Worm (Caenorhabditis elegans) whole organism, late embryonic: ENCODE results near the gene hda-10.

Source experiments
- K02D7.2 ChIP-seq: sonication (generic microtip); optimal IDR thresholded peaks from 2 replicates; lab custom pipeline; 2017; ENCODE audit warnings: mild to moderate bottlenecking, missing genetic modification characterization, missing compliant biosample characterization
- K09A11.1 ChIP-seq: sonication (generic microtip); optimal IDR thresholded peaks from 2 replicates; lab custom pipeline; 2017; ENCODE audit warnings: antibody characterized with exemption, mild to moderate bottlenecking, missing genetic modification characterization, missing compliant biosample characterization; ENCODE audit not compliant: insufficient read depth
- Y22D7AL.16 ChIP-seq: sonication (generic microtip); optimal IDR thresholded peaks from 2 replicates; lab custom pipeline; 2016; ENCODE audit warnings: missing genetic modification characterization, missing compliant biosample characterization
- ahr-1 ChIP-seq: sonication (generic microtip); optimal IDR thresholded peaks from 2 replicates; lab custom pipeline; 2016; ENCODE audit warnings: missing genetic modification characterization, missing compliant biosample characterization
- ama-1 ChIP-seq: fragments of 150-350 bp; optimal IDR thresholded peaks from 2 replicates; lab custom pipeline; 2014
- ceh-14 ChIP-seq: sonication (generic microtip); optimal IDR thresholded peaks from 2 replicates; lab custom pipeline; 2016; ENCODE audit warnings: missing genotype, missing genetic modification characterization, missing compliant biosample characterization
- ceh-18 ChIP-seq: sonication (generic microtip); optimal IDR thresholded peaks from 2 replicates; lab custom pipeline; 2016; ENCODE audit warnings: missing genetic modification characterization, missing compliant biosample characterization
- ceh-19 ChIP-seq: fragments of 200-800 bp; sonication (Bioruptor generic); optimal IDR thresholded peaks from 2 replicates; lab custom pipeline; 2018; ENCODE audit warnings: mild to moderate bottlenecking, missing genetic modification characterization, missing compliant biosample characterization
- ceh-2 ChIP-seq: sonication (generic microtip); optimal IDR thresholded peaks from 2 replicates; lab custom pipeline; 2016; ENCODE audit warnings: missing genotype, missing genetic modification characterization, missing compliant biosample characterization
- ceh-24 ChIP-seq: sonication (generic microtip); optimal IDR thresholded peaks from 2 replicates; lab custom pipeline; 2016; ENCODE audit warnings: mild to moderate bottlenecking, missing genetic modification characterization, missing compliant biosample characterization
- ceh-30 ChIP-seq: fragments of 150-350 bp; optimal IDR thresholded peaks from 2 replicates; lab custom pipeline; 2014; ENCODE audit warnings: missing biosample characterization, missing genetic modification characterization
- ceh-31 ChIP-seq: sonication (generic microtip); optimal IDR thresholded peaks from 2 replicates; lab custom pipeline; 2016; ENCODE audit warnings: missing genetic modification characterization, missing compliant biosample characterization
- ceh-34 ChIP-seq: sonication (generic microtip); optimal IDR thresholded peaks from 2 replicates; lab custom pipeline; 2016; ENCODE audit warnings: mild to moderate bottlenecking, missing genetic modification characterization, missing compliant biosample characterization
- ceh-48 ChIP-seq: sonication (generic microtip); optimal IDR thresholded peaks from 2 replicates; lab custom pipeline; 2016; ENCODE audit warnings: missing genetic modification characterization, inconsistent platforms, missing compliant biosample characterization
- ceh-6 ChIP-seq: fragments of 200-800 bp; sonication (Bioruptor generic); optimal IDR thresholded peaks from 2 replicates; lab custom pipeline; 2018; ENCODE audit warnings: mild to moderate bottlenecking, missing genetic modification characterization, missing compliant biosample characterization
- che-1 ChIP-seq: sonication (generic microtip); optimal IDR thresholded peaks from 2 replicates; lab custom pipeline; 2016; ENCODE audit warnings: mild to moderate bottlenecking, missing genetic modification characterization, missing compliant biosample characterization
- dmd-4 ChIP-seq: sonication (generic microtip); optimal IDR thresholded peaks from 2 replicates; lab custom pipeline; 2016; ENCODE audit warnings: borderline replicate concordance, missing genetic modification characterization, missing compliant biosample characterization
- dve-1 ChIP-seq: sonication (generic microtip); optimal IDR thresholded peaks from 2 replicates; lab custom pipeline; 2017; ENCODE audit warnings: antibody characterized with exemption, mild to moderate bottlenecking, missing genetic modification characterization, missing compliant biosample characterization
- elt-2 ChIP-seq: sonication (generic microtip); optimal IDR thresholded peaks from 2 replicates; lab custom pipeline; 2016; ENCODE audit warnings: missing genetic modification reagents, missing genetic modification characterization, missing compliant biosample characterization
- ets-4 ChIP-seq: sonication (generic microtip); optimal IDR thresholded peaks from 2 replicates; lab custom pipeline; 2016; ENCODE audit warnings: missing genetic modification characterization, missing compliant biosample characterization
- eyg-1 ChIP-seq: sonication (generic microtip); optimal IDR thresholded peaks from 2 replicates; lab custom pipeline; 2016; ENCODE audit warnings: missing genotype, missing genetic modification characterization, missing compliant biosample characterization
- fax-1 ChIP-seq: sonication (generic microtip); optimal IDR thresholded peaks from 2 replicates; lab custom pipeline; 2016; ENCODE audit warnings: missing genotype, missing genetic modification characterization, missing compliant biosample characterization
- fkh-10 ChIP-seq: fragments of 150-350 bp; optimal IDR thresholded peaks from 2 replicates; lab custom pipeline; 2014; ENCODE audit warnings: missing biosample characterization, missing genetic modification reagents, missing genetic modification characterization
- fkh-6 ChIP-seq: sonication (generic microtip); optimal IDR thresholded peaks from 2 replicates; lab custom pipeline; 2016; ENCODE audit warnings: missing genetic modification characterization, missing compliant biosample characterization
- gmeb-2 ChIP-seq: sonication (generic microtip); optimal IDR thresholded peaks from 2 replicates; lab custom pipeline; 2016; ENCODE audit warnings: missing genetic modification characterization, inconsistent platforms, missing compliant biosample characterization
- hlh-13 ChIP-seq: fragments of 200-800 bp; sonication (Bioruptor generic); optimal IDR thresholded peaks from 2 replicates; lab custom pipeline; 2018; ENCODE audit warnings: mild to moderate bottlenecking, missing genetic modification characterization, missing compliant biosample characterization
- hlh-15 ChIP-seq: sonication (generic microtip); optimal IDR thresholded peaks from 2 replicates; lab custom pipeline; 2016; ENCODE audit warnings: missing genetic modification characterization, missing compliant biosample characterization
- hlh-30 ChIP-seq: sonication (generic microtip); optimal IDR thresholded peaks from 2 replicates; lab custom pipeline; 2017; ENCODE audit warnings: antibody characterized with exemption, missing genetic modification characterization, missing compliant biosample characterization; ENCODE audit not compliant: insufficient read depth
- hlh-6 ChIP-seq: sonication (generic microtip); optimal IDR thresholded peaks from 2 replicates; lab custom pipeline; 2016; ENCODE audit warnings: missing genotype, missing genetic modification characterization, missing compliant biosample characterization
- hlh-8 ChIP-seq: sonication (generic microtip); optimal IDR thresholded peaks from 2 replicates; lab custom pipeline; 2016; ENCODE audit warnings: missing genotype, missing genetic modification characterization, missing compliant biosample characterization
- lim-6 ChIP-seq: sonication (generic microtip); optimal IDR thresholded peaks from 2 replicates; lab custom pipeline; 2016; ENCODE audit warnings: missing genetic modification characterization, missing compliant biosample characterization
- nfya-1 ChIP-seq: sonication (generic microtip); optimal IDR thresholded peaks from 2 replicates; lab custom pipeline; 2017; ENCODE audit warnings: missing genetic modification characterization, mild to moderate bottlenecking, missing compliant biosample characterization, antibody characterized with exemption, moderate library complexity
- nhr-11 ChIP-seq: fragments of 150-350 bp; optimal IDR thresholded peaks from 2 replicates; lab custom pipeline; 2014; ENCODE audit warnings: missing biosample characterization, missing genetic modification characterization
- nhr-232 ChIP-seq: sonication (generic microtip); optimal IDR thresholded peaks from 2 replicates; lab custom pipeline; 2016; ENCODE audit warnings: missing genetic modification characterization, missing compliant biosample characterization
- npax-4 ChIP-seq: sonication (generic microtip); optimal IDR thresholded peaks from 2 replicates; lab custom pipeline; 2016; ENCODE audit warnings: missing genetic modification characterization, missing compliant biosample characterization
- pag-3 ChIP-seq: sonication (generic microtip); optimal IDR thresholded peaks from 2 replicates; lab custom pipeline; 2016; ENCODE audit warnings: missing compliant biosample characterization, missing genetic modification characterization, borderline replicate concordance
- pax-1 ChIP-seq: fragments of 150-350 bp; optimal IDR thresholded peaks from 2 replicates; lab custom pipeline; 2014; ENCODE audit warnings: missing biosample characterization, missing genetic modification characterization
- pha-2 ChIP-seq: sonication (generic microtip); optimal IDR thresholded peaks from 2 replicates; lab custom pipeline; 2017; ENCODE audit warnings: mild to moderate bottlenecking, missing genetic modification characterization, missing compliant biosample characterization
- pha-4 ChIP-seq: fragments of 150-350 bp; optimal IDR thresholded peaks from 2 replicates; lab custom pipeline; 2018; ENCODE audit warnings: missing biosample characterization, missing genetic modification reagents, missing genetic modification characterization
- pqm-1 ChIP-seq: sonication (generic microtip); optimal IDR thresholded peaks from 2 replicates; lab custom pipeline; 2016; ENCODE audit warnings: missing genetic modification characterization, missing compliant biosample characterization
- pros-1 ChIP-seq: fragments of 150-350 bp; optimal IDR thresholded peaks from 2 replicates; lab custom pipeline; 2014; ENCODE audit warnings: missing biosample characterization, missing genetic modification reagents, missing genetic modification characterization
- rnt-1 ChIP-seq: sonication (generic microtip); optimal IDR thresholded peaks from 2 replicates; lab custom pipeline; 2016; ENCODE audit warnings: missing genetic modification characterization, missing compliant biosample characterization
- syd-9 ChIP-seq: sonication (generic microtip); optimal IDR thresholded peaks from 2 replicates; lab custom pipeline; 2016; ENCODE audit warnings: mild to moderate bottlenecking, missing genetic modification characterization, moderate library complexity, missing compliant biosample characterization
- tbx-2 ChIP-seq: sonication (generic microtip); optimal IDR thresholded peaks from 2 replicates; lab custom pipeline; 2016; ENCODE audit warnings: missing genetic modification characterization, missing compliant biosample characterization
- tbx-7 ChIP-seq: sonication (generic microtip); optimal IDR thresholded peaks from 2 replicates; lab custom pipeline; 2016; ENCODE audit warnings: missing genotype, missing genetic modification characterization, missing compliant biosample characterization
- unc-42 ChIP-seq: sonication (generic microtip); optimal IDR thresholded peaks from 2 replicates; lab custom pipeline; 2016; ENCODE audit warnings: missing genotype, missing genetic modification characterization, missing compliant biosample characterization
- unc-55 ChIP-seq: sonication (generic microtip); optimal IDR thresholded peaks from 2 replicates; lab custom pipeline; 2017; ENCODE audit warnings: missing biosample characterization, missing genetic modification reagents, missing genetic modification characterization
- unc-86 ChIP-seq: sonication (generic microtip); optimal IDR thresholded peaks from 2 replicates; lab custom pipeline; 2016; ENCODE audit warnings: missing genetic modification characterization, missing compliant biosample characterization
- ztf-16 ChIP-seq: sonication (generic microtip); optimal IDR thresholded peaks from 2 replicates; lab custom pipeline; 2017; ENCODE audit warnings: missing genetic modification characterization, missing compliant biosample characterization

hda-10 gene

ce11 chrII:13862453-13862852 is 20.1 kb upstream of the hda-10 start:
- TF ChIP-seq nhr-11 (tag; lab: Kevin White, UChicago) (no peak), pros-1 (tag; lab: Kevin White, UChicago) (no peak), elt-2 (tag; lab: Kevin White, UChicago) (peak; percentile 57)
- TF ChIP-seq, all 69 proteins: peak for 1

- TF ChIP-seq tbx-2: peak; percentile 21
- TF ChIP-seq lim-6 (tag; lab: Kevin White, UChicago): peak; percentile 25
- TF ChIP-seq ceh-24 (tag; lab: Kevin White, UChicago): no peak
- no peak for TF ChIP-seq K02D7.2 (tag; lab: Kevin White, UChicago)
- TF ChIP-seq ceh-19: peak; percentile 13
- peak; percentile 77 for TF ChIP-seq unc-55
- TF ChIP-seq hlh-30: peak; percentile 75
- TF ChIP-seq nfya-1 (tag; lab: Kevin White, UChicago): peak; percentile 93
- TF ChIP-seq Y22D7AL.16 (tag; lab: Kevin White, UChicago): no peak
- TF ChIP-seq dve-1 (tag; lab: Kevin White, UChicago): peak; percentile 7
- TF ChIP-seq gmeb-2 (tag; lab: Kevin White, UChicago): no peak
- no peak for TF ChIP-seq hlh-6
- no peak for TF ChIP-seq pha-4 (tag; lab: Kevin White, UChicago)
- no peak for TF ChIP-seq syd-9
- TF ChIP-seq che-1 (tag; lab: Kevin White, UChicago): no peak
- TF ChIP-seq nhr-232 (tag; lab: Kevin White, UChicago): no peak
- TF ChIP-seq ztf-16 (tag; lab: Kevin White, UChicago): no peak
- TF ChIP-seq fax-1 (tag; lab: Kevin White, UChicago): no peak
- TF ChIP-seq ceh-48 (tag; lab: Kevin White, UChicago): peak; percentile 87
- TF ChIP-seq ets-4 (tag; lab: Kevin White, UChicago): no peak
- TF ChIP-seq pros-1 (tag; lab: Kevin White, UChicago): no peak
- peak; percentile 83 for TF ChIP-seq unc-42 (tag; lab: Kevin White, UChicago)
- no peak for TF ChIP-seq ahr-1 (tag; lab: Kevin White, UChicago)
- TF ChIP-seq ceh-2 (tag; lab: Kevin White, UChicago): no peak
- no peak for TF ChIP-seq eyg-1 (tag; lab: Kevin White, UChicago)
- TF ChIP-seq pax-1: peak; percentile 87
- no peak for TF ChIP-seq unc-86
- TF ChIP-seq fkh-6 (tag; lab: Kevin White, UChicago): no peak
- no peak for TF ChIP-seq ceh-6
- TF ChIP-seq pag-3 (tag; lab: Kevin White, UChicago): no peak
- TF ChIP-seq hlh-8: no peak
- TF ChIP-seq ceh-34 (tag; lab: Kevin White, UChicago): peak; percentile 6
- peak; percentile 63 for TF ChIP-seq ceh-31 (tag; lab: Kevin White, UChicago)
- TF ChIP-seq hlh-15 (tag; lab: Kevin White, UChicago): no peak
- no peak for TF ChIP-seq fkh-10
- TF ChIP-seq pqm-1 (tag; lab: Kevin White, UChicago): no peak
- no peak for TF ChIP-seq pha-2 (tag; lab: Kevin White, UChicago)
- TF ChIP-seq tbx-7 (tag; lab: Kevin White, UChicago): no peak
These were observed 10.2 kb upstream of the hda-10 start, which contains the start of the genes cup-14 and ndub-8 for ce11 chrII:13872191-13872889. Gene cup-14, minus strand, starts transcription at chrII:13872241. Gene ndub-8, plus strand, starts transcription at chrII:13872869.

- TF ChIP-seq hlh-13 (GFP tag; lab: Kevin White, UChicago) (no peak), syd-9 (no peak), K09A11.1 (no peak), ceh-6 (no peak), ceh-48 (tag; lab: Kevin White, UChicago) (no peak), ama-1 (lab: Kevin White, UChicago) (no peak), eyg-1 (tag; lab: Kevin White, UChicago) (no peak), rnt-1 (tag; lab: Kevin White, UChicago) (no peak), ceh-30 (no peak), ceh-18 (tag; lab: Kevin White, UChicago) (no peak), ceh-14 (tag; lab: Kevin White, UChicago) (no peak), elt-2 (tag; lab: Kevin White, UChicago) (no peak), npax-4 (tag; lab: Kevin White, UChicago) (no peak), unc-42 (tag; lab: Kevin White, UChicago) (no peak), lim-6 (tag; lab: Kevin White, UChicago) (no peak), hlh-6 (no peak), nhr-11 (tag; lab: Kevin White, UChicago) (no peak), dmd-4 (tag; lab: Kevin White, UChicago) (no peak), unc-86 (no peak)
These were observed 6.8 kb upstream of the hda-10 start, which contains the start of gene ing-3 for ce11 chrII:13875734-13876133. Gene ing-3, plus strand, starts transcription at chrII:13876034.
